Worm (Caenorhabditis elegans) whole organism, L4 larva: ENCODE data around the gene srh-277.

Experiments used
- T26A8.4 ChIP-seq: fragments of 200-800 bp; sonication (Bioruptor generic); IDR thresholded peaks from 2 replicates; pipeline ENCODE4 v1.3.6; 2022; ENCODE audit warnings: missing genetic modification characterization, missing compliant biosample characterization
- Y105C5A.15 ChIP-seq: fragments of 200-800 bp; sonication (Bioruptor generic); IDR thresholded peaks from 2 replicates; pipeline ENCODE4 v1.3.6; 2022; ENCODE audit warnings: missing genetic modification characterization, missing compliant biosample characterization
- mdl-1 ChIP-seq, 2 experiments: fragments of 150-350 bp in 1 of 2; sonication (generic microtip) in 1 of 2; optimal IDR thresholded peaks; 2 replicates each; lab custom pipeline; 2014 to 2017; ENCODE audit warnings: missing biosample characterization in 2 of 2, missing genetic modification characterization in 2 of 2
- unc-130 ChIP-seq: sonication (generic microtip); optimal IDR thresholded peaks from 2 replicates; lab custom pipeline; 2016; ENCODE audit warnings: missing genetic modification reagents, missing genetic modification characterization, missing compliant biosample characterization

DNA sequence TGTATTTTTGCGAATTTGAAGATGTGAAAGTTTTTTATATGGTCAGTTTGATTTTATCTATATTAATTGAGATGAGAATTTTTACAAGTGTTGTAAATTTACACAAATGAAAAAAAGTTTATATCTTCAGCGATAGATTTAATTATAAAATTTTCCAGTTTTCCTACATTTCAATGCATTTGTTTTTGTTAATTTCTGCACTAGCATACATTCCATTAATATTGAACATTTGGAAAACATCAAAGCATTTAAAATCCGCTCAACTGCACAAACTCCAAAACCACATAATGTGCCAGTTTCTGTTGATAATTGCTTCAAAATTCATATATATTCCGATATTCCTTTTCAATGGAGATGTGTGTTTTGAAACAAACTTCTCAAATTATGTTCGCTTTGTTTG lies at the start of gene srh-277:
- TF ChIP-seq mdl-1 (tag; optimal IDR thresholded peaks at IDR 0.05; lab: Kevin White, UChicago) (no peak), T26A8.4 (GFP tag; lab: Robert Waterston, UW) (no peak), unc-130 (GFP tag; lab: Kevin White, UChicago) (no peak), Y105C5A.15 (GFP tag; lab: Robert Waterston, UW) (no peak)
